Fruit fly (Drosophila melanogaster): ENCODE measurements around the gene Drak.

Drak gene

dm6 chrX:11452846-11453391, 40.0 kb upstream of the Drak start (continued):
- TF ChIP-seq Spps (tag; optimal IDR thresholded peaks at IDR 0.05) (no peak), tap (tag; optimal IDR thresholded peaks at IDR 0.05) (peak; percentile 47), Antp (GFP tag; optimal IDR thresholded peaks at IDR 0.05) (peak; percentile 83), lov (optimal IDR thresholded peaks at IDR 0.05) (no peak), lov (GFP tag; IDR thresholded peaks at IDR 0.05) (peak; percentile 68; the same call in 2 of the 3 replicates), chm (GFP tag; IDR thresholded peaks at IDR 0.05) (peak; percentile 79), CrebB (tag; optimal IDR thresholded peaks at IDR 0.05) (peak; percentile 35), CG18011 (GFP tag; optimal IDR thresholded peaks at IDR 0.05) (peak; percentile 1), rib (GFP tag; IDR thresholded peaks at IDR 0.05) (peak; percentile 71), HLH3B (GFP tag; IDR thresholded peaks at IDR 0.05) (peak; percentile 83), Dp (GFP tag; optimal IDR thresholded peaks at IDR 0.05) (no peak), scrt (GFP tag; optimal IDR thresholded peaks at IDR 0.05) (peak; percentile 66), CG32767 (GFP tag; IDR thresholded peaks at IDR 0.05) (peak; percentile 79; the same call in 1 of the 2 replicates), bigmax (GFP tag; optimal IDR thresholded peaks at IDR 0.05) (no peak), Bgb (GFP tag; IDR thresholded peaks at IDR 0.05; ENCODE audit: partially characterized antibody) (peak; percentile 52; the same call in 1 of the 2 replicates), CG6854 (GFP tag; optimal IDR thresholded peaks at IDR 0.05) (peak; percentile 37), her (GFP tag; optimal IDR thresholded peaks at IDR 0.05) (peak; percentile 70), Doc3 (GFP tag; IDR thresholded peaks at IDR 0.05; ENCODE audit: partially characterized antibody) (no peak), CG12744 (GFP tag; optimal IDR thresholded peaks at IDR 0.05) (no peak), CG8765 (GFP tag; IDR thresholded peaks at IDR 0.05) (peak; percentile 74), Awh (GFP tag; IDR thresholded peaks at IDR 0.05) (peak; percentile 86), sisA (GFP tag; IDR thresholded peaks at IDR 0.05) (peak; percentile 75), slp2 (GFP tag; optimal IDR thresholded peaks at IDR 0.05) (peak; percentile 76), hb (GFP tag; IDR thresholded peaks at IDR 0.05; ENCODE audit: partially characterized antibody) (0 out of 3 replicates have a peak, but pooled peaks have one; percentile 37), jing (GFP tag; optimal IDR thresholded peaks at IDR 0.05) (peak; percentile 50), unpg (GFP tag; optimal IDR thresholded peaks at IDR 0.05) (peak; percentile 71), vvl (GFP tag; IDR thresholded peaks at IDR 0.05) (peak; percentile 95), CG11093 (GFP tag; IDR thresholded peaks at IDR 0.05) (peak; percentile 81), Elba2 (GFP tag; optimal IDR thresholded peaks at IDR 0.05) (peak; percentile 100), ken (GFP tag; IDR thresholded peaks at IDR 0.05) (peak; percentile 89), BEAF-32 (GFP tag; optimal IDR thresholded peaks at IDR 0.05) (no peak), Dad (GFP tag; optimal IDR thresholded peaks at IDR 0.05) (peak; percentile 86), B-H1 (GFP tag; IDR thresholded peaks at IDR 0.05) (peak; percentile 82), CG1233 (GFP tag; optimal IDR thresholded peaks at IDR 0.05) (peak; percentile 77), cg (GFP tag; optimal IDR thresholded peaks at IDR 0.05) (no peak), pnt (GFP tag; optimal IDR thresholded peaks at IDR 0.05) (peak; percentile 79), CG7786 (GFP tag; optimal IDR thresholded peaks at IDR 0.05) (peak; percentile 55), ac (GFP tag; optimal IDR thresholded peaks at IDR 0.05) (peak; percentile 18), CG6654 (GFP tag; optimal IDR thresholded peaks at IDR 0.05) (peak; percentile 2), esg (GFP tag; conservative IDR thresholded peaks at IDR 0.05) (peak; percentile 86), tll (GFP tag; optimal IDR thresholded peaks at IDR 0.05) (no peak), CG14050 (GFP tag; IDR thresholded peaks at IDR 0.05) (peak; percentile 82), CG1792 (GFP tag; optimal IDR thresholded peaks at IDR 0.05) (peak; percentile 45), CG4424 (GFP tag; optimal IDR thresholded peaks at IDR 0.05) (peak; percentile 63), CG6175 (GFP tag; IDR thresholded peaks at IDR 0.05) (0 out of 3 replicates have a peak, but pooled peaks have one; percentile 24), Fer3 (tag; optimal IDR thresholded peaks at IDR 0.05) (peak; percentile 63), pum (GFP tag; optimal IDR thresholded peaks at IDR 0.05) (peak; percentile 81), tio (GFP tag; optimal IDR thresholded peaks at IDR 0.05) (peak; percentile 26), HHEX (GFP tag; optimal IDR thresholded peaks at IDR 0.05) (peak; percentile 73), Nf-YC (tag; optimal IDR thresholded peaks at IDR 0.05) (peak; percentile 17)

Data from whole organism, embryonic.